Worm (Caenorhabditis elegans) whole organism, young adult: ENCODE measurements around the gene wht-7.
"Not testable (repeated sequence)": the region's sequence is repeated elsewhere in the genome, so short reads cannot be mapped to it uniquely, and the experiment has no call there.

Experiments
- B0336.3 ChIP-seq: fragments of 200-800 bp; sonication (Bioruptor generic); IDR thresholded peaks from 2 replicates; pipeline ENCODE4 v1.3.6; 2022; ENCODE audit warnings: missing genetic modification characterization, missing compliant biosample characterization
- F10E7.11 ChIP-seq: sonication (generic microtip); optimal IDR thresholded peaks from 2 replicates; lab custom pipeline; 2017; ENCODE audit warnings: mild to moderate bottlenecking, missing genetic modification characterization, moderate library complexity, missing compliant biosample characterization
- F23B12.7 ChIP-seq: sonication (generic microtip); optimal IDR thresholded peaks from 2 replicates; lab custom pipeline; 2017; ENCODE audit warnings: missing genetic modification characterization, mild to moderate bottlenecking, missing compliant biosample characterization, antibody characterized with exemption, moderate library complexity; ENCODE audit not compliant: insufficient read depth
- F37B4.10 ChIP-seq: fragments of 200-800 bp; sonication (Bioruptor generic); IDR thresholded peaks from 2 replicates; pipeline ENCODE4 v1.3.6; 2022; ENCODE audit warnings: missing genetic modification characterization, missing compliant biosample characterization
- Y53G8AR.9 ChIP-seq: fragments of 200-800 bp; sonication (Bioruptor generic); conservative IDR thresholded peaks from 2 replicates; pipeline ENCODE4 v1.3.6; 2022; ENCODE audit warnings: missing genetic modification reagents, missing genetic modification characterization, missing compliant biosample characterization
- ZK185.1 ChIP-seq: sonication (generic microtip); optimal IDR thresholded peaks from 2 replicates; lab custom pipeline; 2016; ENCODE audit warnings: mild to moderate bottlenecking, missing genetic modification characterization, missing compliant biosample characterization; ENCODE audit not compliant: poor library complexity, severe bottlenecking
- aptf-2 ChIP-seq: fragments of 200-800 bp; sonication (Bioruptor generic); conservative IDR thresholded peaks from 2 replicates; pipeline ENCODE4 v1.3.6; 2022; ENCODE audit warnings: missing genetic modification reagents, missing genetic modification characterization, missing compliant biosample characterization
- atf-7 ChIP-seq: sonication (generic microtip); optimal IDR thresholded peaks from 2 replicates; lab custom pipeline; 2017; ENCODE audit warnings: mild to moderate bottlenecking, missing genetic modification characterization, missing compliant biosample characterization
- attf-6 ChIP-seq: fragments of 200-800 bp; sonication (Bioruptor generic); IDR thresholded peaks from 2 replicates; pipeline ENCODE4 v1.3.6; 2022; ENCODE audit warnings: missing genetic modification reagents, missing genetic modification characterization, missing compliant biosample characterization
- cebp-1 ChIP-seq, 2 experiments: fragments of 200-800 bp in 1 of 2; sonication (Bioruptor generic) in 1 of 2; sonication (generic microtip) in 1 of 2; IDR thresholded peaks in 1 of 2; optimal IDR thresholded peaks in 1 of 2; 2 replicates each; pipeline versions ENCODE4 v1.3.6 to Lab custom; 2017 to 2022; ENCODE audit warnings: missing compliant biosample characterization in 2 of 2, missing genetic modification characterization in 2 of 2, mild to moderate bottlenecking in 1 of 2, missing genetic modification reagents in 1 of 2, moderate library complexity in 1 of 2
- ceh-27 ChIP-seq: fragments of 200-800 bp; sonication (Bioruptor generic); optimal IDR thresholded peaks from 2 replicates; lab custom pipeline; 2018; ENCODE audit warnings: mild to moderate bottlenecking, missing genetic modification characterization, moderate library complexity, missing compliant biosample characterization
- ceh-58 ChIP-seq: fragments of 200-800 bp; sonication (Bioruptor generic); IDR thresholded peaks from 2 replicates; pipeline ENCODE4 v1.3.6; 2022; ENCODE audit warnings: missing genetic modification characterization, missing compliant biosample characterization
- egl-44 ChIP-seq: fragments of 200-800 bp; sonication (Bioruptor generic); IDR thresholded peaks from 2 replicates; pipeline ENCODE4 v1.3.6; 2022; ENCODE audit warnings: missing genetic modification reagents, missing genetic modification characterization, missing compliant biosample characterization
- ets-4 ChIP-seq: fragments of 200-800 bp; sonication (Bioruptor generic); optimal IDR thresholded peaks from 2 replicates; lab custom pipeline; 2018; ENCODE audit warnings: mild to moderate bottlenecking, missing genetic modification characterization, missing compliant biosample characterization
- hmg-1.2 ChIP-seq: fragments of 200-800 bp; sonication (Bioruptor generic); IDR thresholded peaks from 2 replicates; pipeline ENCODE4 v1.3.6; 2022; ENCODE audit warnings: missing genetic modification reagents, missing genetic modification characterization, missing compliant biosample characterization
- let-607 ChIP-seq, 2 experiments: fragments of 200-800 bp in 1 of 2; sonication (Bioruptor generic) in 1 of 2; sonication (generic microtip) in 1 of 2; optimal IDR thresholded peaks; 2 replicates each; lab custom pipeline; 2016 to 2018; ENCODE audit warnings: mild to moderate bottlenecking in 2 of 2, missing compliant biosample characterization in 2 of 2, missing genetic modification characterization in 2 of 2, moderate library complexity in 2 of 2, missing genotype in 1 of 2
- madf-10 ChIP-seq: sonication (generic microtip); optimal IDR thresholded peaks from 2 replicates; lab custom pipeline; 2016; ENCODE audit warnings: mild to moderate bottlenecking, missing genetic modification characterization, missing compliant biosample characterization
- madf-3 ChIP-seq: fragments of 200-800 bp; sonication (Bioruptor generic); IDR thresholded peaks from 2 replicates; pipeline ENCODE4 v1.3.6; 2022; ENCODE audit warnings: missing genetic modification reagents, missing genetic modification characterization, missing compliant biosample characterization
- mes-4 ChIP-seq: sonication (generic microtip); optimal IDR thresholded peaks from 2 replicates; lab custom pipeline; 2016; ENCODE audit warnings: missing genotype, missing genetic modification characterization, missing compliant biosample characterization
- nfyb-1 ChIP-seq: fragments of 200-800 bp; sonication (Bioruptor generic); IDR thresholded peaks from 2 replicates; pipeline ENCODE4 v1.3.6; 2022; ENCODE audit warnings: missing genetic modification reagents, missing genetic modification characterization, missing compliant biosample characterization
- nhr-80 ChIP-seq: sonication (generic microtip); optimal IDR thresholded peaks from 2 replicates; lab custom pipeline; 2016; ENCODE audit warnings: missing genetic modification characterization, missing compliant biosample characterization
- sdz-38 ChIP-seq: sonication (generic microtip); optimal IDR thresholded peaks from 2 replicates; lab custom pipeline; 2016; ENCODE audit warnings: missing genotype, missing genetic modification characterization, missing compliant biosample characterization
- snpc-1.1 ChIP-seq: sonication (generic microtip); optimal IDR thresholded peaks from 2 replicates; lab custom pipeline; 2017; ENCODE audit warnings: missing genetic modification characterization, mild to moderate bottlenecking, missing compliant biosample characterization, antibody characterized with exemption, moderate library complexity, missing genotype, missing genetic modification reagents; ENCODE audit not compliant: insufficient read depth
- snpc-4 ChIP-seq, 5 experiments: fragments of 150-350 bp in 1 of 5; sonication (generic microtip) in 4 of 5; optimal IDR thresholded peaks; 2 replicates each; lab custom pipeline; 2014 to 2018; ENCODE audit warnings: missing genetic modification characterization in 5 of 5, missing biosample characterization in 3 of 5, antibody characterized with exemption in 2 of 5, mild to moderate bottlenecking in 2 of 5, missing compliant biosample characterization in 2 of 5, missing genotype in 2 of 5, moderate library complexity in 2 of 5, missing genetic modification reagents in 1 of 5
- sptf-2 ChIP-seq: fragments of 200-800 bp; sonication (Bioruptor generic); optimal IDR thresholded peaks from 2 replicates; lab custom pipeline; 2018; ENCODE audit warnings: mild to moderate bottlenecking, missing genetic modification characterization, missing compliant biosample characterization
- tbp1 ChIP-seq: fragments of 200-800 bp; sonication (Bioruptor generic); optimal IDR thresholded peaks from 2 replicates; lab custom pipeline; 2018; ENCODE audit warnings: mild to moderate bottlenecking, missing genetic modification characterization, missing compliant biosample characterization
- ztf-18 ChIP-seq: sonication (generic microtip); optimal IDR thresholded peaks from 2 replicates; lab custom pipeline; 2016; ENCODE audit warnings: missing genotype, mild to moderate bottlenecking, missing genetic modification characterization, missing compliant biosample characterization
- ztf-22 ChIP-seq: fragments of 200-800 bp; sonication (Bioruptor generic); optimal IDR thresholded peaks from 2 replicates; lab custom pipeline; 2018; ENCODE audit warnings: mild to moderate bottlenecking, missing genetic modification characterization, moderate library complexity, missing compliant biosample characterization
- ztf-3 ChIP-seq: fragments of 200-800 bp; sonication (Bioruptor generic); optimal IDR thresholded peaks from 2 replicates; lab custom pipeline; 2018; ENCODE audit warnings: mild to moderate bottlenecking, missing genetic modification characterization, missing compliant biosample characterization

Gene wht-7

ce11 chrIII:6190810-6191209, 41.4 kb upstream of the wht-7 start, which contains the start of gene C23G10.5:
TSS of gene C23G10.5 (plus strand) at chrIII:6191110.
- TF ChIP-seq Y53G8AR.9 (GFP tag; lab: Robert Waterston, UW) (no peak), B0336.3 (GFP tag; lab: Robert Waterston, UW) (no peak), ZK185.1 (tag; lab: Kevin White, UChicago) (no peak), attf-6 (GFP tag; lab: Robert Waterston, UW) (no peak), F23B12.7 (tag; lab: Kevin White, UChicago) (no peak), aptf-2 (no peak), sptf-2 (GFP tag; lab: Kevin White, UChicago) (no peak), nfyb-1 (GFP tag; lab: Robert Waterston, UW) (no peak), snpc-1.1 (tag; lab: Kevin White, UChicago) (no peak), madf-3 (no peak)
- TF ChIP-seq, all 124 proteins: peak for 0

ce11 chrIII:6188020-6188419, 38.6 kb upstream of the wht-7 start:
- TF ChIP-seq ztf-18 (peak; percentile 76), cebp-1 (GFP tag; IDR thresholded peaks at IDR 0.05; lab: Robert Waterston, UW) (peak; percentile 68)
- not testable (repeated sequence) for TF ChIP-seq cebp-1 (tag; optimal IDR thresholded peaks at IDR 0.05; lab: Kevin White, UChicago)

- TF ChIP-seq mes-4 (no peak), sdz-38 (tag; lab: Kevin White, UChicago) (no peak), Y53G8AR.9 (GFP tag; lab: Robert Waterston, UW) (no peak), ceh-58 (GFP tag; lab: Robert Waterston, UW) (no peak), ztf-3 (GFP tag; lab: Kevin White, UChicago) (no peak), ceh-27 (GFP tag; lab: Kevin White, UChicago) (no peak), madf-10 (tag; lab: Kevin White, UChicago) (no peak)
These were observed 33.7 kb upstream of the wht-7 start, which contains the start of gene nas-28 for ce11 chrIII:6183118-6183517. TSS of gene nas-28 (minus strand) at chrIII:6183218.

- no peak for TF ChIP-seq sptf-2 (GFP tag; lab: Kevin White, UChicago)
- TF ChIP-seq ets-4 (GFP tag; lab: Kevin White, UChicago), result peak; percentile 51
- peak; percentile 83 for TF ChIP-seq nhr-80 (tag; lab: Kevin White, UChicago)
These were observed 30.9 kb upstream of the wht-7 start for ce11 chrIII:6180294-6180693.

- 0 out of 2 replicates have a peak, but pooled peaks have one; percentile 5 for TF ChIP-seq hmg-1.2 (GFP tag; lab: Robert Waterston, UW)
- TF ChIP-seq egl-44 (GFP tag; lab: Robert Waterston, UW), result 0 out of 2 replicates have a peak, but pooled peaks have one; percentile 40
- no peak for TF ChIP-seq attf-6 (GFP tag; lab: Robert Waterston, UW)
- no peak for TF ChIP-seq snpc-4 (GFP tag; optimal IDR thresholded peaks at IDR 0.05; lab: Kevin White, UChicago)
- peak in 1 of 4 experiments; percentile 28 for TF ChIP-seq snpc-4 (tag; optimal IDR thresholded peaks at IDR 0.05; lab: Kevin White, UChicago)
- peak; percentile 14 for TF ChIP-seq tbp1 (GFP tag; lab: Kevin White, UChicago)
- TF ChIP-seq F10E7.11, result no peak
- no peak for TF ChIP-seq F37B4.10
- peak; percentile 99 for TF ChIP-seq nhr-80 (tag; lab: Kevin White, UChicago)
- peak; percentile 74 for TF ChIP-seq atf-7 (tag; lab: Kevin White, UChicago)
- TF ChIP-seq let-607 (tag; optimal IDR thresholded peaks at IDR 0.05; lab: Kevin White, UChicago), result peak in 1 of 2 experiments; percentile 53
- peak; percentile 21 for TF ChIP-seq ets-4 (GFP tag; lab: Kevin White, UChicago)
- peak; percentile 65 for TF ChIP-seq ztf-22 (GFP tag; lab: Kevin White, UChicago)
These were observed 29.7 kb upstream of the wht-7 start for ce11 chrIII:6179062-6179461.
